Fruit fly (Drosophila melanogaster): ENCODE results near the gene CG42763.

DNA sequence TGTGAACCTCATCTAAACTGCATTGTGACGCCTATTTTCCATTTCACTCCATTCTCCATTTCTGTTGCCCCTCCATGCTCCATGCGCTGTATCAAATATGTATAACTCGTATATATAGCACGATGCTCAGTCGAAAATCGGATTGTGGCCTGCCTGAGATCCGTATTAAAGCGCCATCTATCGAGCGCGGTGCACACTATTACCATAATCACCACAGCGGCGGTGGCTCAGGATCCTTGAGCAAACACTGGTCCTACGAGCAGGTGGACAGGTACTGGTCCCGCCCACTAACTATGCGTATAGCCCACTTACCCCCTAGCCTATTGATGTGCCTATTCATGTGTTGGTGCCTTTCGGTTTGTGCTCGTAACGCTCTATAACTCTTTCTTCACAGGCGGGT, 40.1 kb upstream of the CG42763 start:
- TF ChIP-seq CG12768 (GFP tag; optimal IDR thresholded peaks at IDR 0.05) (no peak), CG14711 (tag; optimal IDR thresholded peaks at IDR 0.05) (no peak)
